Worm (Caenorhabditis elegans) whole organism, L3 larva: ENCODE measurements around the gene mec-4.

Source experiments
- aly-2 ChIP-seq: fragments of 150-350 bp; optimal IDR thresholded peaks from 2 replicates; lab custom pipeline; 2014; ENCODE audit warnings: missing biosample characterization, missing genetic modification characterization
- ama-1 ChIP-seq: fragments of 150-350 bp; optimal IDR thresholded peaks from 2 replicates; lab custom pipeline; 2018
- ceh-16 ChIP-seq: sonication (generic microtip); optimal IDR thresholded peaks from 2 replicates; lab custom pipeline; 2017; ENCODE audit warnings: missing biosample characterization, missing genetic modification characterization
- ceh-28 ChIP-seq: fragments of 150-350 bp; optimal IDR thresholded peaks from 2 replicates; lab custom pipeline; 2014; ENCODE audit warnings: missing biosample characterization, missing genetic modification reagents, missing genetic modification characterization
- ceh-82 ChIP-seq: fragments of 150-350 bp; optimal IDR thresholded peaks from 2 replicates; lab custom pipeline; 2014; ENCODE audit warnings: missing biosample characterization, missing genetic modification characterization
- ceh-9 ChIP-seq: sonication (generic microtip); optimal IDR thresholded peaks from 2 replicates; lab custom pipeline; 2018; ENCODE audit warnings: missing biosample characterization, missing genetic modification characterization
- egl-27 ChIP-seq: sonication (generic microtip); optimal IDR thresholded peaks from 4 replicates; lab custom pipeline; 2017; ENCODE audit warnings: missing biosample characterization, missing genetic modification reagents, missing genetic modification characterization
- egl-5 ChIP-seq: fragments of 150-350 bp; optimal IDR thresholded peaks from 2 replicates; lab custom pipeline; 2017; ENCODE audit warnings: missing biosample characterization, missing genetic modification reagents, missing genetic modification characterization, inconsistent platforms
- elt-1 ChIP-seq: fragments of 150-350 bp; optimal IDR thresholded peaks from 2 replicates; lab custom pipeline; 2014; ENCODE audit warnings: missing biosample characterization, missing genetic modification characterization
- elt-2 ChIP-seq: sonication (generic microtip); optimal IDR thresholded peaks from 2 replicates; lab custom pipeline; 2016; ENCODE audit warnings: missing genetic modification reagents, mild to moderate bottlenecking, missing genetic modification characterization, missing compliant biosample characterization
- elt-3 ChIP-seq, 3 experiments: fragments of 150-350 bp in 1 of 3; sonication (generic microtip) in 2 of 3; optimal IDR thresholded peaks; 2 replicates in 2 of 3; 4 replicates in 1 of 3; lab custom pipeline; 2014 to 2017; ENCODE audit warnings: missing biosample characterization in 3 of 3, missing genetic modification characterization in 3 of 3
- eor-1 ChIP-seq, 2 experiments: fragments of 150-350 bp; optimal IDR thresholded peaks; 2 replicates each; lab custom pipeline; 2014 to 2018; ENCODE audit warnings: missing biosample characterization in 2 of 2, missing genetic modification characterization in 2 of 2
- fkh-10 ChIP-seq: sonication (generic microtip); optimal IDR thresholded peaks from 2 replicates; lab custom pipeline; 2017; ENCODE audit warnings: missing biosample characterization, missing genetic modification reagents, missing genetic modification characterization
- fkh-2 ChIP-seq: fragments of 150-350 bp; optimal IDR thresholded peaks from 2 replicates; lab custom pipeline; 2014; ENCODE audit warnings: missing biosample characterization, missing genetic modification reagents, missing genetic modification characterization
- hmg-11 ChIP-seq: sonication (generic microtip); optimal IDR thresholded peaks from 2 replicates; lab custom pipeline; 2016; ENCODE audit warnings: missing genetic modification characterization, missing compliant biosample characterization
- lin-15B ChIP-seq: fragments of 150-350 bp; optimal IDR thresholded peaks from 2 replicates; lab custom pipeline; 2014; ENCODE audit warnings: missing biosample characterization, missing genetic modification characterization
- lin-39 ChIP-seq: fragments of 150-350 bp; optimal IDR thresholded peaks from 2 replicates; lab custom pipeline; 2018; ENCODE audit warnings: missing biosample characterization, missing genetic modification reagents, missing genetic modification characterization
- lsy-12 ChIP-seq: sonication (generic microtip); optimal IDR thresholded peaks from 2 replicates; lab custom pipeline; 2016; ENCODE audit warnings: mild to moderate bottlenecking, missing genetic modification characterization, missing compliant biosample characterization
- mdl-1 ChIP-seq: fragments of 150-350 bp; optimal IDR thresholded peaks from 2 replicates; lab custom pipeline; 2014; ENCODE audit warnings: missing biosample characterization, missing genetic modification characterization
- nfya-1 ChIP-seq: sonication (generic microtip); optimal IDR thresholded peaks from 2 replicates; lab custom pipeline; 2017; ENCODE audit warnings: missing genetic modification characterization, mild to moderate bottlenecking, missing compliant biosample characterization, antibody characterized with exemption, moderate library complexity; ENCODE audit not compliant: insufficient read depth
- nhr-23 ChIP-seq: fragments of 150-350 bp; optimal IDR thresholded peaks from 2 replicates; lab custom pipeline; 2014; ENCODE audit warnings: missing biosample characterization, missing genetic modification reagents, missing genetic modification characterization
- nhr-25 ChIP-seq: sonication (generic microtip); optimal IDR thresholded peaks from 2 replicates; lab custom pipeline; 2017; ENCODE audit warnings: missing biosample characterization, missing genetic modification characterization
- nhr-28 ChIP-seq: fragments of 150-350 bp; optimal IDR thresholded peaks from 2 replicates; lab custom pipeline; 2014; ENCODE audit warnings: missing biosample characterization, missing genetic modification characterization
- nhr-43 ChIP-seq: sonication (generic microtip); optimal IDR thresholded peaks from 2 replicates; lab custom pipeline; 2016; ENCODE audit warnings: mild to moderate bottlenecking, missing genetic modification characterization, missing compliant biosample characterization; ENCODE audit not compliant: poor library complexity, severe bottlenecking
- nhr-76 ChIP-seq: fragments of 150-350 bp; sonication (generic microtip); optimal IDR thresholded peaks from 5 replicates; lab custom pipeline; 2014; ENCODE audit warnings: missing biosample characterization, missing genetic modification characterization
- pha-4 ChIP-seq: fragments of 150-350 bp; optimal IDR thresholded peaks from 2 replicates; lab custom pipeline; 2014; ENCODE audit warnings: missing biosample characterization, missing genetic modification reagents, missing genetic modification characterization
- sea-2 ChIP-seq: fragments of 150-350 bp; sonication (generic microtip); optimal IDR thresholded peaks from 4 replicates; lab custom pipeline; 2014; ENCODE audit warnings: missing biosample characterization, missing genetic modification reagents, missing genetic modification characterization
- tbx-2 ChIP-seq: sonication (generic microtip); optimal IDR thresholded peaks from 2 replicates; lab custom pipeline; 2016; ENCODE audit warnings: mild to moderate bottlenecking, missing genetic modification characterization, missing compliant biosample characterization
- unc-62 ChIP-seq: fragments of 150-350 bp; sonication (generic microtip); optimal IDR thresholded peaks from 4 replicates; lab custom pipeline; 2014; ENCODE audit warnings: missing biosample characterization, missing genetic modification reagents, missing genetic modification characterization
- ztf-11 ChIP-seq: fragments of 150-350 bp; optimal IDR thresholded peaks from 2 replicates; lab custom pipeline; 2014; ENCODE audit warnings: missing biosample characterization, missing genetic modification characterization
- ztf-4 ChIP-seq: fragments of 150-350 bp; optimal IDR thresholded peaks from 2 replicates; lab custom pipeline; 2014; ENCODE audit warnings: missing biosample characterization, missing genetic modification characterization

mec-4 gene

DNA sequence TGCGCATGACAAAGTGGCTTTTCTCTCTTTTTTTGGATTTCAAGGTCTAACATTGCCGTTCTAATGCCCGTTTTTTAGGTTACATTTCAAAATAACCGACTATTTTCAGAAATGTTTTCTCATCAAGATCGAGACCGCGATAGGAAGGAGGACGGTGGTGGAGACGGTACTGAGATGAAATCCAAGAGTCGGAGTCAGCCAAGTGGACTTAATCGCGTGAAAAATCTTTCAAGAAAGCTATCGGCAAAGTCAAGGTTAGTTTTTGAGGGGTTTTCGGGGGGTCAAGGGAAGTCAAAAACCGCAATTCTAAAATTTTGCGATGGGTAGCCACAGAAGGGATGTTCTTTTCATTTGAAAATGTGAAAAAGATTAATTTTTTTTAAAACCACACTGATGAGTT is 10.9 kb downstream of the mec-4 start, which contains the start of gene aak-2:
TSS of gene aak-2 (plus strand) at position 110 of the 400 bp plus-strand sequence.
- TF ChIP-seq ceh-9 (tag; lab: Kevin White, UChicago), result no peak
- no peak for TF ChIP-seq hmg-11
- no peak for TF ChIP-seq ztf-11
- TF ChIP-seq ceh-16 (tag; lab: Kevin White, UChicago), result peak; percentile 14
- TF ChIP-seq elt-3 (tag; optimal IDR thresholded peaks at IDR 0.05; lab: Kevin White, UChicago), result no peak
- TF ChIP-seq nhr-76 (tag; lab: Kevin White, UChicago), result no peak
- no peak for TF ChIP-seq sea-2 (GFP tag; lab: Kevin White, UChicago)
- TF ChIP-seq elt-1, result peak; percentile 76
- no peak for TF ChIP-seq ztf-4 (tag; lab: Kevin White, UChicago)
- no peak for TF ChIP-seq ceh-28 (tag; lab: Kevin White, UChicago)
- no peak for TF ChIP-seq aly-2 (tag; lab: Kevin White, UChicago)
- TF ChIP-seq mdl-1, result no peak
- TF ChIP-seq nhr-23, result peak; percentile 17
- TF ChIP-seq elt-2 (tag; lab: Kevin White, UChicago), result no peak
- TF ChIP-seq lsy-12 (tag; lab: Kevin White, UChicago), result no peak
- peak; percentile 80 for TF ChIP-seq nhr-25 (tag; lab: Kevin White, UChicago)
- no peak for TF ChIP-seq fkh-2
- TF ChIP-seq eor-1 (tag; optimal IDR thresholded peaks at IDR 0.05; lab: Kevin White, UChicago), result no peak

- peak; percentile 16 for TF ChIP-seq ama-1 (lab: Kevin White, UChicago)
- no peak for TF ChIP-seq lin-15B (tag; lab: Kevin White, UChicago)
- peak; percentile 49 for TF ChIP-seq nfya-1
- peak; percentile 56 for TF ChIP-seq lin-39 (tag; lab: Kevin White, UChicago)
- peak; percentile 65 for TF ChIP-seq nhr-43 (tag; lab: Kevin White, UChicago)
- TF ChIP-seq hmg-11, result peak; percentile 21
- TF ChIP-seq nhr-76 (tag; lab: Kevin White, UChicago), result no peak
- peak; percentile 57 for TF ChIP-seq pha-4 (tag; lab: Kevin White, UChicago)
- peak; percentile 18 for TF ChIP-seq elt-2 (tag; lab: Kevin White, UChicago)
Measured at ce11 chrX:16793470-16793869, 13.4 kb downstream of the mec-4 start.

ce11 chrX:16792700-16793176 is 14.2 kb downstream of the mec-4 start, which contains the start of gene got-1.2:
got-1.2 (minus strand) TSS chrX:16793126.
- no peak for TF ChIP-seq elt-1
- no peak for TF ChIP-seq tbx-2 (tag; lab: Kevin White, UChicago)

DNA sequence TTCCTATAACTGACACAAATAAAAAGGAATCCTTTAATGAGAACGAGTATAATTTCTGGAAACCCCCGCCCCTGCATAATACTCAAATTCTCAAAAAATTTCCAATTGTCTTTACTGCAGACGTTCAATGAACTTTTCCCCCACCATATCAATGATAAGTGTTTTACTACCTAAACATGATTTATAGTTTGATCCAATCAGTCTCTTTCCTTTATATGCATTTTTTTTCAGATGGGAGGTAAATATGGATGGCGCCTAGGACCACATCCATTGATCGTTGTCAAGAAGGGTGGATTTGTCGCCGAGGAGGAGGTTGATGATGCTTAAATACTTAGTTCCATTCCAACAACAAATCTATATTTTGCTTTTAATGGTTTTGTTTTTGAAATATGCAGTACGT is 19.8 kb downstream of the mec-4 start:
- no peak for TF ChIP-seq pha-4 (tag; lab: Kevin White, UChicago)
- TF ChIP-seq mdl-1, result no peak
- TF ChIP-seq egl-5 (tag; lab: Kevin White, UChicago), result no peak
- TF ChIP-seq nhr-43 (tag; lab: Kevin White, UChicago), result no peak
- no peak for TF ChIP-seq ceh-82 (tag; lab: Kevin White, UChicago)
- TF ChIP-seq ceh-28 (tag; lab: Kevin White, UChicago), result no peak
- no peak for TF ChIP-seq unc-62 (GFP tag; lab: Kevin White, UChicago)
- no peak for TF ChIP-seq egl-27 (tag; lab: Kevin White, UChicago)
- no peak for TF ChIP-seq tbx-2 (tag; lab: Kevin White, UChicago)
- TF ChIP-seq ztf-11, result no peak
- no peak for TF ChIP-seq nhr-76 (tag; lab: Kevin White, UChicago)
- TF ChIP-seq, all 47 proteins: peak for 0

ce11 chrX:16786021-16786488 is 20.9 kb downstream of the mec-4 start, which contains the start of gene T01C8.2:
T01C8.2 (plus strand) TSS chrX:16786438.
- TF ChIP-seq lsy-12 (tag; lab: Kevin White, UChicago) (no peak), nhr-23 (peak; percentile 64), fkh-10 (GFP tag; lab: Kevin White, UChicago) (no peak), nhr-25 (tag; lab: Kevin White, UChicago) (peak; percentile 91), ceh-82 (tag; lab: Kevin White, UChicago) (no peak), nhr-43 (tag; lab: Kevin White, UChicago) (peak; percentile 21), nhr-28 (tag; lab: Kevin White, UChicago) (no peak)
